Worm (Caenorhabditis elegans) whole organism, L4 larva: Measurements from ENCODE around the gene ccep-135.

Experiments
- arid-1 ChIP-seq: fragments of 200-800 bp; sonication (Bioruptor generic); conservative IDR thresholded peaks from 2 replicates; pipeline ENCODE4 v1.3.6; 2022; ENCODE audit warnings: missing genetic modification reagents, missing genetic modification characterization, missing compliant biosample characterization
- ceh-32 ChIP-seq: sonication (generic microtip); optimal IDR thresholded peaks from 2 replicates; lab custom pipeline; 2016; ENCODE audit warnings: mild to moderate bottlenecking, missing genetic modification characterization, missing compliant biosample characterization; ENCODE audit not compliant: poor library complexity
- dve-1 ChIP-seq: sonication (generic microtip); optimal IDR thresholded peaks from 2 replicates; lab custom pipeline; 2017; ENCODE audit warnings: antibody characterized with exemption, mild to moderate bottlenecking, missing genetic modification characterization, missing compliant biosample characterization; ENCODE audit not compliant: insufficient read depth
- fkh-10 ChIP-seq: fragments of 150-350 bp; optimal IDR thresholded peaks from 2 replicates; lab custom pipeline; 2014; ENCODE audit warnings: missing biosample characterization, missing genetic modification reagents, missing genetic modification characterization
- lin-38 ChIP-seq: fragments of 200-800 bp; sonication (Bioruptor generic); IDR thresholded peaks from 2 replicates; pipeline ENCODE4 v1.3.6; 2022; ENCODE audit warnings: missing genetic modification reagents, missing genetic modification characterization, missing compliant biosample characterization
- mdl-1 ChIP-seq, 2 experiments: fragments of 150-350 bp in 1 of 2; sonication (generic microtip) in 1 of 2; optimal IDR thresholded peaks; 2 replicates each; lab custom pipeline; 2014 to 2017; ENCODE audit warnings: missing biosample characterization in 2 of 2, missing genetic modification characterization in 2 of 2
- nhr-237 ChIP-seq: sonication (generic microtip); optimal IDR thresholded peaks from 2 replicates; lab custom pipeline; 2017; ENCODE audit warnings: missing biosample characterization, missing genetic modification characterization
- nhr-76 ChIP-seq: fragments of 150-350 bp; optimal IDR thresholded peaks from 2 replicates; lab custom pipeline; 2014; ENCODE audit warnings: missing biosample characterization, missing genetic modification characterization
- sdz-12 ChIP-seq: fragments of 200-800 bp; sonication (Bioruptor generic); optimal IDR thresholded peaks from 2 replicates; lab custom pipeline; 2018; ENCODE audit warnings: mild to moderate bottlenecking, missing genetic modification characterization, missing compliant biosample characterization
- skn-1 ChIP-seq: fragments of 150-350 bp; optimal IDR thresholded peaks from 2 replicates; lab custom pipeline; 2014; ENCODE audit warnings: missing biosample characterization, missing genetic modification characterization

DNA sequence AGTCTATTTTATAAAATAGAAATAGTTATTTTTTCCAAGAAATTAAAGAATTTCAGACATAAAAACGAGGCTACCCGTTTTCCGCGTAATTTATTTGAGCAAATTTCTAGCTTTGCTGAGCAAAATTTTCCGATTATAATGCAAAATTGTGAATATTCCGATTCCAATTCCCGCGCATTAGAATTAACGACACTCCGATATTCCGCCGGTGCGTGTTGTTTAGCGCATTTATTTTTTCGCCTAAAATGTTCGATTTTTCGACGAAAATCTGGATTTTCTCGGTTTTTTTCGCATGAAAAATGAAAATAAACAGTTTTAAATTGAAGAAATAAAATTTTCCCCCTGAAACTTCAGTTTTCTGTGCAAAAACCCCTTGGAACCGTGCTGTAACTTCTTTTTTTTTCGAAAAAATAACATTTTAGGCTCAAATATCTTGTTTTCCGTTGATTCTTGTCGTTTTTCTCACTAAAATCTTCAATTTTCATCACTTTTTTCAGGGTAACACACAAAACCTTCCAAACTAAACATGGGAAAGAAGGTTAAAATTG lies 21.6 kb upstream of the ccep-135 start, which contains the start of gene H06I04.3:
- TF ChIP-seq nhr-237 (tag; lab: Kevin White, UChicago) = no peak
- TF ChIP-seq mdl-1 (tag; optimal IDR thresholded peaks at IDR 0.05; lab: Kevin White, UChicago) = no peak
- no peak for TF ChIP-seq fkh-10 (GFP tag; lab: Kevin White, UChicago)
- TF ChIP-seq sdz-12 = no peak
- TF ChIP-seq skn-1 (tag; lab: Kevin White, UChicago) = no peak
- no peak for TF ChIP-seq nhr-76
- no peak for TF ChIP-seq arid-1
- no peak for TF ChIP-seq dve-1
- TF ChIP-seq ceh-32 (tag; lab: Kevin White, UChicago) = no peak
- TF ChIP-seq lin-38 (GFP tag; lab: Robert Waterston, UW) = peak; percentile 55
